Fruit fly (Drosophila melanogaster): ENCODE results near the gene cwo.

Gene cwo

dm6 chr3R:10352844-10353243, 35.2 kb upstream of the cwo start:
- TF ChIP-seq Ets98B (GFP tag; IDR thresholded peaks at IDR 0.05) (no peak), CG9948 (tag; optimal IDR thresholded peaks at IDR 0.05) (no peak), Snoo (tag; optimal IDR thresholded peaks at IDR 0.05) (no peak)

- TF ChIP-seq CG9948 (tag; optimal IDR thresholded peaks at IDR 0.05) (peak; percentile 33), CG8159 (tag; optimal IDR thresholded peaks at IDR 0.05) (peak; percentile 59), Snoo (tag; optimal IDR thresholded peaks at IDR 0.05) (no peak), CG4496 (GFP tag; IDR thresholded peaks at IDR 0.05) (no peak), CG12605 (GFP tag; IDR thresholded peaks at IDR 0.05) (no peak), rn (GFP tag; IDR thresholded peaks at IDR 0.05) (no peak), CG34367 (tag; optimal IDR thresholded peaks at IDR 0.05) (peak; percentile 0), Pif1A (GFP tag; optimal IDR thresholded peaks at IDR 0.05) (peak; percentile 22), CG10348 (GFP tag; IDR thresholded peaks at IDR 0.05) (no peak), CG15710 (tag; optimal IDR thresholded peaks at IDR 0.05) (peak; percentile 45), CG17806 (tag; optimal IDR thresholded peaks at IDR 0.05) (peak; percentile 25), EcR (GFP tag; optimal IDR thresholded peaks at IDR 0.05) (no peak), CG32121 (GFP tag; IDR thresholded peaks at IDR 0.05) (no peak), CG13204 (GFP tag; optimal IDR thresholded peaks at IDR 0.05) (no peak), Ets98B (GFP tag; IDR thresholded peaks at IDR 0.05) (no peak), D1 (tag; optimal IDR thresholded peaks at IDR 0.05) (no peak), fd96Ca (GFP tag; IDR thresholded peaks at IDR 0.05) (no peak), Pif1B (GFP tag; optimal IDR thresholded peaks at IDR 0.05) (no peak), CG14655 (GFP tag; optimal IDR thresholded peaks at IDR 0.05) (peak; percentile 56), gl (tag; optimal IDR thresholded peaks at IDR 0.05) (no peak), CG8301 (tag; optimal IDR thresholded peaks at IDR 0.05) (peak; percentile 45)
Measured at dm6 chr3R:10353932-10354703, 33.9 kb upstream of the cwo start.

- TF ChIP-seq Snoo (tag; optimal IDR thresholded peaks at IDR 0.05): no peak
- TF ChIP-seq EcR (GFP tag; optimal IDR thresholded peaks at IDR 0.05): peak; percentile 45
Measured at dm6 chr3R:10355840-10356562, 32.1 kb upstream of the cwo start.

- TF ChIP-seq CG9948 (tag; optimal IDR thresholded peaks at IDR 0.05) (peak; percentile 90), CG32121 (GFP tag; IDR thresholded peaks at IDR 0.05) (no peak), CG13204 (GFP tag; optimal IDR thresholded peaks at IDR 0.05) (peak; percentile 80), CG34367 (tag; optimal IDR thresholded peaks at IDR 0.05) (peak; percentile 88), gl (tag; optimal IDR thresholded peaks at IDR 0.05) (peak; percentile 83), CG8159 (tag; optimal IDR thresholded peaks at IDR 0.05) (peak; percentile 92), CG14655 (GFP tag; optimal IDR thresholded peaks at IDR 0.05) (peak; percentile 93), Pif1A (GFP tag; optimal IDR thresholded peaks at IDR 0.05) (peak; percentile 90), CG4496 (GFP tag; IDR thresholded peaks at IDR 0.05) (no peak), Snoo (tag; optimal IDR thresholded peaks at IDR 0.05) (peak; percentile 75), CG10348 (GFP tag; IDR thresholded peaks at IDR 0.05) (no peak), CG12605 (GFP tag; IDR thresholded peaks at IDR 0.05) (no peak), CG8301 (tag; optimal IDR thresholded peaks at IDR 0.05) (peak; percentile 93), Ets98B (GFP tag; IDR thresholded peaks at IDR 0.05) (no peak), rn (GFP tag; IDR thresholded peaks at IDR 0.05) (no peak), EcR (GFP tag; optimal IDR thresholded peaks at IDR 0.05) (no peak), CG15710 (tag; optimal IDR thresholded peaks at IDR 0.05) (peak; percentile 91), fd96Ca (GFP tag; IDR thresholded peaks at IDR 0.05) (peak; percentile 43; the same call in 2 of the 3 replicates), D1 (tag; optimal IDR thresholded peaks at IDR 0.05) (peak; percentile 78), Pif1B (GFP tag; optimal IDR thresholded peaks at IDR 0.05) (peak; percentile 90), CG17806 (tag; optimal IDR thresholded peaks at IDR 0.05) (peak; percentile 90)
Measured at dm6 chr3R:10356563-10357363, 31.3 kb upstream of the cwo start.

dm6 chr3R:10357364-10357676, 30.7 kb upstream of the cwo start:
- no peak for TF ChIP-seq Pif1B (GFP tag; optimal IDR thresholded peaks at IDR 0.05)
- no peak for TF ChIP-seq CG17806 (tag; optimal IDR thresholded peaks at IDR 0.05)
- TF ChIP-seq EcR (GFP tag; optimal IDR thresholded peaks at IDR 0.05): peak; percentile 26

dm6 chr3R:10364287-10364686, 23.8 kb upstream of the cwo start:
- TF ChIP-seq CG15710 (tag; optimal IDR thresholded peaks at IDR 0.05): no peak
- TF ChIP-seq Pif1A (GFP tag; optimal IDR thresholded peaks at IDR 0.05): no peak
- TF ChIP-seq CG32121 (GFP tag; IDR thresholded peaks at IDR 0.05): no peak
